Worm (Caenorhabditis elegans) whole organism, L4 larva: Measurements from ENCODE around the gene F11A5.18.

Source experiments
- F26F4.8 ChIP-seq: fragments of 200-800 bp; sonication (Bioruptor generic); conservative IDR thresholded peaks from 2 replicates; pipeline ENCODE4 v1.3.6; 2022; ENCODE audit warnings: missing genetic modification characterization, missing compliant biosample characterization
- F44E2.7 ChIP-seq: fragments of 200-800 bp; sonication (Bioruptor generic); IDR thresholded peaks from 2 replicates; pipeline ENCODE4 v2.1.2; 2022; ENCODE audit warnings: missing genetic modification characterization, missing compliant biosample characterization
- F49E8.2 ChIP-seq: sonication (generic microtip); optimal IDR thresholded peaks from 2 replicates; lab custom pipeline; 2016; ENCODE audit warnings: missing compliant biosample characterization, mild to moderate bottlenecking, missing genetic modification characterization, borderline replicate concordance
- R02D3.7 ChIP-seq: fragments of 150-350 bp; sonication (generic microtip); optimal IDR thresholded peaks from 3 replicates; lab custom pipeline; 2014; ENCODE audit warnings: missing biosample characterization, missing genetic modification characterization
- ZK337.2 ChIP-seq: fragments of 200-800 bp; sonication (Bioruptor generic); IDR thresholded peaks from 2 replicates; pipeline ENCODE4 v1.3.6; 2022; ENCODE audit warnings: missing genetic modification reagents, missing genetic modification characterization, missing compliant biosample characterization
- aha-1 ChIP-seq: fragments of 150-350 bp; peaks from one replicate; lab custom pipeline; 2014; ENCODE audit warnings: missing biosample characterization, missing genetic modification characterization
- ceh-28 ChIP-seq: fragments of 150-350 bp; optimal IDR thresholded peaks from 2 replicates; lab custom pipeline; 2014; ENCODE audit warnings: missing biosample characterization, missing genetic modification reagents, missing genetic modification characterization
- cey-2 ChIP-seq: sonication (generic microtip); optimal IDR thresholded peaks from 3 replicates; lab custom pipeline; 2017; ENCODE audit warnings: missing genetic modification characterization, mild to moderate bottlenecking, missing compliant biosample characterization, antibody characterized with exemption, borderline replicate concordance; ENCODE audit not compliant: insufficient read depth
- daf-12 ChIP-seq: fragments of 150-350 bp; optimal IDR thresholded peaks from 2 replicates; lab custom pipeline; 2014; ENCODE audit warnings: missing biosample characterization, missing genetic modification reagents, missing genetic modification characterization
- dmd-6 ChIP-seq: fragments of 200-800 bp; sonication (Bioruptor generic); IDR thresholded peaks from 2 replicates; pipeline ENCODE4 v1.3.6; 2022; ENCODE audit warnings: missing genetic modification reagents, missing genetic modification characterization, missing compliant biosample characterization
- dmd-8 ChIP-seq: fragments of 200-800 bp; sonication (Bioruptor generic); IDR thresholded peaks from 2 replicates; pipeline ENCODE4 v1.3.6; 2022; ENCODE audit warnings: missing genetic modification characterization, missing compliant biosample characterization
- fkh-10 ChIP-seq: fragments of 150-350 bp; optimal IDR thresholded peaks from 2 replicates; lab custom pipeline; 2014; ENCODE audit warnings: missing biosample characterization, missing genetic modification reagents, missing genetic modification characterization
- hif-1 ChIP-seq, 2 experiments: sonication (generic microtip); optimal IDR thresholded peaks; 2 replicates each; lab custom pipeline; 2016 to 2017; ENCODE audit warnings: missing compliant biosample characterization in 2 of 2, missing genetic modification characterization in 2 of 2, missing genetic modification reagents in 2 of 2, missing genotype in 2 of 2, mild to moderate bottlenecking in 1 of 2
- hlh-11 ChIP-seq: fragments of 200-800 bp; sonication (Bioruptor generic); optimal IDR thresholded peaks from 2 replicates; lab custom pipeline; 2018; ENCODE audit warnings: mild to moderate bottlenecking, missing genetic modification characterization, missing compliant biosample characterization
- hlh-30 ChIP-seq: sonication (generic microtip); optimal IDR thresholded peaks from 2 replicates; lab custom pipeline; 2017; ENCODE audit warnings: antibody characterized with exemption, mild to moderate bottlenecking, missing genetic modification characterization, missing compliant biosample characterization; ENCODE audit not compliant: insufficient read depth
- jun-1 ChIP-seq: fragments of 150-350 bp; optimal IDR thresholded peaks from 2 replicates; lab custom pipeline; 2014; ENCODE audit warnings: missing biosample characterization, missing genetic modification reagents, missing genetic modification characterization
- lim-7 ChIP-seq: fragments of 200-800 bp; sonication (Bioruptor generic); IDR thresholded peaks from 2 replicates; pipeline ENCODE4 v1.3.6; 2022; ENCODE audit warnings: missing genetic modification characterization, missing compliant biosample characterization
- lin-1 ChIP-seq: fragments of 200-800 bp; sonication (Bioruptor generic); IDR thresholded peaks from 2 replicates; pipeline ENCODE4 v1.3.6; 2022; ENCODE audit warnings: missing genetic modification reagents, missing genetic modification characterization, missing compliant biosample characterization
- lin-39 ChIP-seq: fragments of 150-350 bp; optimal IDR thresholded peaks from 2 replicates; lab custom pipeline; 2014; ENCODE audit warnings: missing biosample characterization, missing genetic modification reagents, missing genetic modification characterization
- madf-5 ChIP-seq, 2 experiments: fragments of 200-800 bp; sonication (Bioruptor generic); IDR thresholded peaks; 2 replicates each; pipeline ENCODE4 v1.3.6; 2022; ENCODE audit warnings: missing compliant biosample characterization in 2 of 2, missing genetic modification characterization in 2 of 2
- mdl-1 ChIP-seq, 2 experiments: fragments of 150-350 bp in 1 of 2; sonication (generic microtip) in 1 of 2; optimal IDR thresholded peaks; 2 replicates each; lab custom pipeline; 2014 to 2017; ENCODE audit warnings: missing biosample characterization in 2 of 2, missing genetic modification characterization in 2 of 2
- nhr-11 ChIP-seq: fragments of 150-350 bp; optimal IDR thresholded peaks from 2 replicates; lab custom pipeline; 2014; ENCODE audit warnings: missing biosample characterization, missing genetic modification characterization
- nhr-25 ChIP-seq: sonication (generic microtip); optimal IDR thresholded peaks from 2 replicates; lab custom pipeline; 2017; ENCODE audit warnings: missing genetic modification characterization, mild to moderate bottlenecking, missing compliant biosample characterization, antibody characterized with exemption, moderate library complexity, borderline replicate concordance; ENCODE audit not compliant: insufficient read depth
- nhr-42 ChIP-seq: fragments of 200-800 bp; sonication (Bioruptor generic); IDR thresholded peaks from 2 replicates; pipeline ENCODE4 v1.3.6; 2022; ENCODE audit warnings: missing genetic modification characterization, missing compliant biosample characterization
- nhr-48 ChIP-seq: sonication (generic microtip); optimal IDR thresholded peaks from 2 replicates; lab custom pipeline; 2016; ENCODE audit warnings: mild to moderate bottlenecking, missing genetic modification characterization, missing compliant biosample characterization
- pha-4 ChIP-seq, 2 experiments: fragments of 150-350 bp in 1 of 2; fragments of 200-800 bp in 1 of 2; sonication (Bioruptor generic) in 1 of 2; IDR thresholded peaks in 1 of 2; optimal IDR thresholded peaks in 1 of 2; 2 replicates each; pipeline versions ENCODE4 v1.3.6 to Lab custom; 2014 to 2022; ENCODE audit warnings: missing genetic modification characterization in 2 of 2, missing genetic modification reagents in 2 of 2, missing biosample characterization in 1 of 2, missing compliant biosample characterization in 1 of 2
- rbr-2 ChIP-seq: sonication (generic microtip); optimal IDR thresholded peaks from 2 replicates; lab custom pipeline; 2016; ENCODE audit warnings: missing genotype, missing genetic modification characterization, missing compliant biosample characterization
- saeg-2 ChIP-seq: fragments of 200-800 bp; sonication (Bioruptor generic); IDR thresholded peaks from 2 replicates; pipeline ENCODE4 v1.3.6; 2022; ENCODE audit warnings: missing genetic modification reagents, missing genetic modification characterization, missing compliant biosample characterization
- sdz-12 ChIP-seq: fragments of 200-800 bp; sonication (Bioruptor generic); optimal IDR thresholded peaks from 2 replicates; lab custom pipeline; 2018; ENCODE audit warnings: mild to moderate bottlenecking, missing genetic modification characterization, missing compliant biosample characterization
- snpc-1.2 ChIP-seq: fragments of 200-800 bp; sonication (Bioruptor generic); IDR thresholded peaks from 2 replicates; pipeline ENCODE4 v1.3.6; 2022; ENCODE audit warnings: missing genetic modification reagents, missing genetic modification characterization, missing compliant biosample characterization
- unc-130 ChIP-seq: sonication (generic microtip); optimal IDR thresholded peaks from 2 replicates; lab custom pipeline; 2016; ENCODE audit warnings: missing genetic modification reagents, missing genetic modification characterization, missing compliant biosample characterization
- unc-62 ChIP-seq, 3 experiments: fragments of 150-350 bp in 1 of 3; sonication (generic microtip); optimal IDR thresholded peaks in 2 of 3; peaks in 1 of 3; 1 replicate in 1 of 3; 2 replicates in 2 of 3; lab custom pipeline; 2014 to 2017; ENCODE audit warnings: missing biosample characterization in 3 of 3, missing genetic modification characterization in 3 of 3, missing genetic modification reagents in 3 of 3, missing genotype in 1 of 3
- zag-1 ChIP-seq: fragments of 150-350 bp; optimal IDR thresholded peaks from 2 replicates; lab custom pipeline; 2014; ENCODE audit warnings: missing biosample characterization, missing genetic modification characterization
- zfp-3 ChIP-seq: fragments of 200-800 bp; sonication (Bioruptor generic); conservative IDR thresholded peaks from 2 replicates; pipeline ENCODE4 v1.3.6; 2022; ENCODE audit warnings: missing genetic modification reagents, missing genetic modification characterization, missing compliant biosample characterization
- zip-2 ChIP-seq: fragments of 150-350 bp; optimal IDR thresholded peaks from 2 replicates; lab custom pipeline; 2014; ENCODE audit warnings: missing biosample characterization, missing genetic modification characterization
- ztf-7 ChIP-seq: fragments of 150-350 bp; optimal IDR thresholded peaks from 2 replicates; lab custom pipeline; 2014; ENCODE audit warnings: missing biosample characterization, missing genetic modification characterization

The F11A5.18 gene

DNA sequence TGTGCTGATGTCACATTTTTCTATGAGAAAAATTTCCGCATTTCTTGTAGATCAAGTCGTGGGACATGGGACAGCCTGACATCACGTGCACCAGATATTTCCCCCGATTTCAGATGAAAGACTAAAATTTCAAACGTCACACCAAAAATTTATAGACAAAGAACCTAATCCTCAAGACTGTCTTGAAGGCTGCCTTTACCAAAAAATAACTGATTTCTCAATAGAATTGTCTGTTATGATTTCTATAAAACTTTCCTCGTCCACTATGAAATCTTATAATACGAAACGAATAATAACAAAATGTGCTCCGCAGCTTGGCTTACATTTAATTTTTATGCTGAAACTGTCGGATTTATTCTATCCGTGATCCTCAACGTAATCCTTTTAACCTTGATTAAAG is 22.4 kb upstream of the F11A5.18 start, which contains the start of gene str-106:
TSS of gene str-106 (plus strand) at position 301 of the 400 bp plus-strand sequence.
- TF ChIP-seq madf-5 (GFP tag; IDR thresholded peaks at IDR 0.05; lab: Robert Waterston, UW): no peak
- TF ChIP-seq hlh-11 (tag; lab: Kevin White, UChicago): no peak
- TF ChIP-seq dmd-8 (GFP tag; lab: Robert Waterston, UW): no peak
- no peak for TF ChIP-seq nhr-25 (tag; lab: Kevin White, UChicago)
- TF ChIP-seq nhr-42 (GFP tag; lab: Robert Waterston, UW): no peak
- no peak for TF ChIP-seq F44E2.7 (GFP tag; lab: Robert Waterston, UW)
- TF ChIP-seq hlh-30 (tag; lab: Kevin White, UChicago): no peak
- TF ChIP-seq sdz-12 (GFP tag; lab: Kevin White, UChicago): no peak
- TF ChIP-seq aha-1: no peak
- TF ChIP-seq jun-1 (tag; lab: Kevin White, UChicago): no peak
- TF ChIP-seq snpc-1.2 (GFP tag; lab: Robert Waterston, UW): no peak
- no peak for TF ChIP-seq fkh-10 (GFP tag; lab: Kevin White, UChicago)
- TF ChIP-seq cey-2 (tag; lab: Kevin White, UChicago): no peak
- TF ChIP-seq lin-39 (tag; lab: Kevin White, UChicago): no peak
- no peak for TF ChIP-seq rbr-2 (tag; lab: Kevin White, UChicago)
- TF ChIP-seq R02D3.7 (tag; lab: Kevin White, UChicago): no peak
- TF ChIP-seq mdl-1 (tag; optimal IDR thresholded peaks at IDR 0.05; lab: Kevin White, UChicago): no peak
- no peak for TF ChIP-seq daf-12 (tag; lab: Kevin White, UChicago)

- TF ChIP-seq nhr-11 (tag; lab: Kevin White, UChicago): no peak
- no peak for TF ChIP-seq pha-4 (GFP tag; IDR thresholded peaks at IDR 0.05; lab: Robert Waterston, UW)
- no peak for TF ChIP-seq pha-4 (tag; optimal IDR thresholded peaks at IDR 0.05; lab: Kevin White, UChicago)
- no peak for TF ChIP-seq nhr-48 (tag; lab: Kevin White, UChicago)
- no peak for TF ChIP-seq F26F4.8 (GFP tag; lab: Robert Waterston, UW)
- TF ChIP-seq lim-7 (GFP tag; lab: Robert Waterston, UW): no peak
- no peak for TF ChIP-seq aha-1
- no peak for TF ChIP-seq saeg-2 (GFP tag; lab: Robert Waterston, UW)
Observed at ce11 chrV:16182110-16182509, 20.6 kb upstream of the F11A5.18 start, which contains the start of gene srz-13. srz-13 (plus strand) TSS chrV:16182410.

DNA sequence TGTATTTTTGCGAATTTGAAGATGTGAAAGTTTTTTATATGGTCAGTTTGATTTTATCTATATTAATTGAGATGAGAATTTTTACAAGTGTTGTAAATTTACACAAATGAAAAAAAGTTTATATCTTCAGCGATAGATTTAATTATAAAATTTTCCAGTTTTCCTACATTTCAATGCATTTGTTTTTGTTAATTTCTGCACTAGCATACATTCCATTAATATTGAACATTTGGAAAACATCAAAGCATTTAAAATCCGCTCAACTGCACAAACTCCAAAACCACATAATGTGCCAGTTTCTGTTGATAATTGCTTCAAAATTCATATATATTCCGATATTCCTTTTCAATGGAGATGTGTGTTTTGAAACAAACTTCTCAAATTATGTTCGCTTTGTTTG is 19.8 kb upstream of the F11A5.18 start, which contains the start of gene srh-277:
TSS of gene srh-277 (plus strand) at position 301 of the 400 bp plus-strand sequence.
- TF ChIP-seq unc-130 (GFP tag; lab: Kevin White, UChicago) (no peak), ZK337.2 (no peak), zag-1 (tag; lab: Kevin White, UChicago) (no peak), F49E8.2 (tag; lab: Kevin White, UChicago) (no peak), ceh-28 (tag; lab: Kevin White, UChicago) (no peak), unc-62 (GFP tag; optimal IDR thresholded peaks at IDR 0.05 in 1 of 2; lab: Kevin White, UChicago) (no peak), unc-62 (tag; optimal IDR thresholded peaks at IDR 0.05; lab: Kevin White, UChicago) (no peak)

ce11 chrV:16183357-16183756 is 19.4 kb upstream of the F11A5.18 start, which contains the start of gene srz-14:
srz-14 (plus strand) TSS chrV:16183657.
- TF ChIP-seq jun-1 (tag; lab: Kevin White, UChicago) (no peak), ztf-7 (no peak), lin-1 (GFP tag; lab: Robert Waterston, UW) (no peak), hif-1 (tag; optimal IDR thresholded peaks at IDR 0.05; lab: Kevin White, UChicago) (no peak), dmd-6 (GFP tag; lab: Robert Waterston, UW) (no peak), zfp-3 (GFP tag; lab: Robert Waterston, UW) (no peak), zip-2 (no peak)
